Fruit fly (Drosophila melanogaster): ENCODE data around the gene CG12420.

DNA sequence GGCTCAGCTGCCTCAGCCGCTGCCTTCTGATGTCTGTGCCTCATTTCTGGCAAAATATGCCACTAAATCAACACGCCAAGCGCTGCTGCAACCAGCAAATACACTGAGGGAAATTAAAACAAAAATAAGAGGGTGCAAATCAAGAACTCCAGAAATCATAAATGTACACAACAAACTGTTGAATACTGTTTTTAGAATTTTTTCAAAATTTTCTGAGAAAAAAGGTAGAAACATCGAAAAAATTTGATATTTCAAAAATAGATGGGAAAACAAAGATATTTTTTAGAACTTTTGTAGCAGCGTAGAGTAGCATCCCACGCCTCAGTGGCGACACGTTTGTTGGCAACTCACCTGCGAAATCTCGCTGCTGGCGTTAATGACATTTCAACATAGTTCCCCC, 50.2 kb downstream of the CG12420 start:
- TF ChIP-seq insv (optimal IDR thresholded peaks at IDR 0.05), result no peak
- TF ChIP-seq h (optimal IDR thresholded peaks at IDR 0.05), result no peak
- no peak for TF ChIP-seq psq (optimal IDR thresholded peaks at IDR 0.05)
